Fruit fly (Drosophila melanogaster): ENCODE measurements around the gene jp.
A peak's percentile ranks its signal among the peaks of the same experiment; 100 is the strongest.

Gene jp

dm6 chr2L:9613006-9613690, 46.6 kb upstream of the jp start, which contains the start of gene Trx2 (continued):
- TF ChIP-seq gcm (GFP tag; optimal IDR thresholded peaks at IDR 0.05) (peak; percentile 40), NC2β (GFP tag; optimal IDR thresholded peaks at IDR 0.05) (peak; percentile 16), Opbp (GFP tag; IDR thresholded peaks at IDR 0.05; ENCODE audit: partially characterized antibody) (0 out of 3 replicates have a peak, but pooled peaks have one; percentile 37), sim (GFP tag; IDR thresholded peaks at IDR 0.05) (peak; percentile 21; the same call in 1 of the 2 replicates), CG1602 (GFP tag; optimal IDR thresholded peaks at IDR 0.05) (no peak), Pdp1 (GFP tag; optimal IDR thresholded peaks at IDR 0.05) (peak in 1 of 2 experiments; percentile 80), CG3281 (GFP tag; optimal IDR thresholded peaks at IDR 0.05) (peak; percentile 8), cwo (GFP tag; optimal IDR thresholded peaks at IDR 0.05) (peak; percentile 18), CG4820 (GFP tag; optimal IDR thresholded peaks at IDR 0.05) (no peak), PHDP (tag; optimal IDR thresholded peaks at IDR 0.05) (peak; percentile 18), sens-2 (GFP tag; IDR thresholded peaks at IDR 0.05) (no peak), CG7928 (GFP tag; optimal IDR thresholded peaks at IDR 0.05) (no peak), CG8281 (tag; optimal IDR thresholded peaks at IDR 0.05) (no peak), CrebB (tag; optimal IDR thresholded peaks at IDR 0.05) (no peak), CG4360 (GFP tag; IDR thresholded peaks at IDR 0.05) (peak; percentile 6; the same call in 1 of the 2 replicates), CG6689 (GFP tag; IDR thresholded peaks at IDR 0.05) (0 out of 2 replicates have a peak, but pooled peaks have one; percentile 6), Nf-YA (GFP tag; IDR thresholded peaks at IDR 0.05) (peak; percentile 8; the same call in 1 of the 2 replicates), CG32532 (GFP tag; IDR thresholded peaks at IDR 0.05) (peak; percentile 33; the same call in 1 of the 2 replicates), CG14441 (GFP tag; IDR thresholded peaks at IDR 0.05) (no peak), CG11504 (tag; optimal IDR thresholded peaks at IDR 0.05) (no peak), BtbVII (GFP tag; optimal IDR thresholded peaks at IDR 0.05) (peak; percentile 1), CG12744 (GFP tag; optimal IDR thresholded peaks at IDR 0.05) (no peak), unc-4 (GFP tag; IDR thresholded peaks at IDR 0.05; ENCODE audit: partially characterized antibody) (0 out of 2 replicates have a peak, but pooled peaks have one; percentile 28), CG30431 (GFP tag; optimal IDR thresholded peaks at IDR 0.05) (no peak), otp (GFP tag; IDR thresholded peaks at IDR 0.05) (peak; percentile 56; the same call in 1 of the 3 replicates), CG14710 (tag; optimal IDR thresholded peaks at IDR 0.05) (no peak), bbx (GFP tag; IDR thresholded peaks at IDR 0.05; ENCODE audit: partially characterized antibody) (peak; percentile 56; the same call in 1 of the 2 replicates), CTCF (GFP tag; optimal IDR thresholded peaks at IDR 0.05) (peak; percentile 93), CG8359 (GFP tag; optimal IDR thresholded peaks at IDR 0.05; ENCODE audit: borderline replicate concordance) (no peak), CG18599 (GFP tag; optimal IDR thresholded peaks at IDR 0.05) (peak; percentile 61), CG1603 (tag; optimal IDR thresholded peaks at IDR 0.05) (no peak), CG10431 (GFP tag; optimal IDR thresholded peaks at IDR 0.05) (no peak), Optix (GFP tag; IDR thresholded peaks at IDR 0.05) (no peak), CG4404 (GFP tag; IDR thresholded peaks at IDR 0.05) (no peak), Neu2 (GFP tag; optimal IDR thresholded peaks at IDR 0.05; ENCODE audit: borderline replicate concordance) (no peak), aop (GFP tag; IDR thresholded peaks at IDR 0.05) (0 out of 2 replicates have a peak, but pooled peaks have one; percentile 42), Meics (GFP tag; optimal IDR thresholded peaks at IDR 0.05) (peak; percentile 30), fd64A (GFP tag; optimal IDR thresholded peaks at IDR 0.05) (peak; percentile 1), CG14014 (GFP tag; IDR thresholded peaks at IDR 0.05) (peak; percentile 47; the same call in 1 of the 2 replicates), gcm2 (GFP tag; optimal IDR thresholded peaks at IDR 0.05) (peak; percentile 57), crp (GFP tag; optimal IDR thresholded peaks at IDR 0.05) (no peak), CG6765 (GFP tag; optimal IDR thresholded peaks at IDR 0.05) (peak; percentile 81), HLH4C (GFP tag; IDR thresholded peaks at IDR 0.05; ENCODE audit: partially characterized antibody) (peak; percentile 85), Hmx (GFP tag; optimal IDR thresholded peaks at IDR 0.05) (no peak), CG17385 (GFP tag; optimal IDR thresholded peaks at IDR 0.05) (peak; percentile 38), ttk (GFP tag; IDR thresholded peaks at IDR 0.05) (no peak), Kr (GFP tag; optimal IDR thresholded peaks at IDR 0.05) (peak; percentile 46), sqz (GFP tag; optimal IDR thresholded peaks at IDR 0.05) (peak; percentile 48)

All from whole organism, embryonic.